Worm (Caenorhabditis elegans) whole organism, L1 larva: ENCODE measurements around the gene oac-3.

Source experiments
- egl-27 ChIP-seq, 2 experiments: fragments of 150-350 bp in 1 of 2; sonication (generic microtip); optimal IDR thresholded peaks; 3 replicates each; lab custom pipeline; 2017 to 2018; ENCODE audit warnings: missing biosample characterization in 2 of 2, missing genetic modification characterization in 2 of 2, missing genetic modification reagents in 2 of 2
- nhr-77 ChIP-seq: fragments of 150-350 bp; optimal IDR thresholded peaks from 2 replicates; lab custom pipeline; 2014; ENCODE audit warnings: missing biosample characterization, missing genetic modification characterization
- pqm-1 ChIP-seq: sonication (generic microtip); optimal IDR thresholded peaks from 3 replicates; lab custom pipeline; 2017; ENCODE audit warnings: missing biosample characterization, missing genetic modification characterization
- ztf-4 ChIP-seq: fragments of 150-350 bp; optimal IDR thresholded peaks from 2 replicates; lab custom pipeline; 2014; ENCODE audit warnings: missing biosample characterization, missing genetic modification characterization

DNA sequence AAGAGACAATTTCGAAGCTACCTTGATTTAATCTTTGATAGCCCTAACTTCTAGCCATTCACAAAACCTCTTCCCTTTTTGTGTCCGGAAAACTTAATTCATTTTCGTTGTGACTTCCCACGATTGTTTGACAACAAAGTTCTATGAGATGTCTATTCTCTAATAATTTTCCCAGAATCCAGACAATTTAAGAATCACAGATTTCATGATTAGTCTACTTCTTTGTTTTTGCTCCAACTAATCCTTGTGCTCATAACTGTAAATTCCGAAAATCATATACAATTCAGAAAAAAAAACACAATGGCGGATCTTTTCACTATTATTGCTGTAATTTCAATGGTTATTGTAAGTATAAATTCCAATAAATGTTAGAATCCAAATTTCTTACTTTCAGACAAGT, 36.8 kb upstream of the oac-3 start, which contains the start of gene srx-137:
- TF ChIP-seq nhr-77 (tag; lab: Kevin White, UChicago) (no peak), pqm-1 (tag; lab: Kevin White, UChicago) (no peak), egl-27 (tag; optimal IDR thresholded peaks at IDR 0.05; lab: Kevin White, UChicago) (no peak), ztf-4 (tag; lab: Kevin White, UChicago) (no peak)
